Worm (Caenorhabditis elegans): ENCODE data around the gene Y105C5A.15.

ce11 chrIV:15684521-15684920, 4.5 kb upstream of the Y105C5A.15 start:
- TF ChIP-seq unc-62 (GFP tag; optimal IDR thresholded peaks at IDR 0.05) (no peak), blmp-1 (tag; optimal IDR thresholded peaks at IDR 0.05) (no peak), nhr-12 (tag; optimal IDR thresholded peaks at IDR 0.05) (no peak), ztf-11 (tag; optimal IDR thresholded peaks at IDR 0.05) (no peak), nhr-2 (tag; optimal IDR thresholded peaks at IDR 0.05) (no peak), elt-1 (tag; optimal IDR thresholded peaks at IDR 0.05; ENCODE audit: borderline replicate concordance, insufficient read depth) (no peak), mab-5 (tag; optimal IDR thresholded peaks at IDR 0.05) (no peak), lsy-2 (tag; optimal IDR thresholded peaks at IDR 0.05) (no peak)

Measured in whole organism, mixed stage, embryonic.